Worm (Caenorhabditis elegans) whole organism, L4 larva: Measurements from ENCODE around the gene K08D10.10.

Source experiments
- D1046.2 ChIP-seq: fragments of 200-800 bp; sonication (Bioruptor generic); IDR thresholded peaks from 2 replicates; pipeline ENCODE4 v1.3.6; 2022; ENCODE audit warnings: missing genetic modification characterization, missing compliant biosample characterization
- ama-1 ChIP-seq: fragments of 150-350 bp; optimal IDR thresholded peaks from 2 replicates; lab custom pipeline; 2014; ENCODE audit warnings: inconsistent platforms, mixed read lengths
- arid-1 ChIP-seq: fragments of 200-800 bp; sonication (Bioruptor generic); conservative IDR thresholded peaks from 2 replicates; pipeline ENCODE4 v1.3.6; 2022; ENCODE audit warnings: missing genetic modification reagents, missing genetic modification characterization, missing compliant biosample characterization
- cey-2 ChIP-seq: sonication (generic microtip); optimal IDR thresholded peaks from 3 replicates; lab custom pipeline; 2017; ENCODE audit warnings: missing genetic modification characterization, mild to moderate bottlenecking, missing compliant biosample characterization, antibody characterized with exemption, borderline replicate concordance; ENCODE audit not compliant: insufficient read depth
- daf-12 ChIP-seq: fragments of 150-350 bp; optimal IDR thresholded peaks from 2 replicates; lab custom pipeline; 2014; ENCODE audit warnings: missing biosample characterization, missing genetic modification reagents, missing genetic modification characterization
- fos-1 ChIP-seq: fragments of 150-350 bp; optimal IDR thresholded peaks from 2 replicates; lab custom pipeline; 2014; ENCODE audit warnings: missing biosample characterization, missing genetic modification characterization
- nhr-102 ChIP-seq: sonication (generic microtip); optimal IDR thresholded peaks from 2 replicates; lab custom pipeline; 2016; ENCODE audit warnings: mild to moderate bottlenecking, missing genetic modification characterization, moderate library complexity, missing compliant biosample characterization
- nhr-11 ChIP-seq: fragments of 150-350 bp; optimal IDR thresholded peaks from 2 replicates; lab custom pipeline; 2014; ENCODE audit warnings: missing biosample characterization, missing genetic modification characterization
- nhr-28 ChIP-seq: fragments of 150-350 bp; optimal IDR thresholded peaks from 2 replicates; lab custom pipeline; 2014; ENCODE audit warnings: missing biosample characterization, missing genetic modification characterization
- nhr-77 ChIP-seq: fragments of 150-350 bp; optimal IDR thresholded peaks from 2 replicates; lab custom pipeline; 2014; ENCODE audit warnings: missing biosample characterization, missing genetic modification characterization
- unc-62 ChIP-seq, 3 experiments: fragments of 150-350 bp in 1 of 3; sonication (generic microtip); optimal IDR thresholded peaks in 2 of 3; peaks in 1 of 3; 1 replicate in 1 of 3; 2 replicates in 2 of 3; lab custom pipeline; 2014 to 2017; ENCODE audit warnings: missing biosample characterization in 3 of 3, missing genetic modification characterization in 3 of 3, missing genetic modification reagents in 3 of 3, missing genotype in 1 of 3

- TF ChIP-seq ama-1 (lab: Kevin White, UChicago) (no peak), unc-62 (GFP tag; optimal IDR thresholded peaks at IDR 0.05 in 1 of 2; lab: Kevin White, UChicago) (no peak), unc-62 (tag; optimal IDR thresholded peaks at IDR 0.05; lab: Kevin White, UChicago) (no peak), nhr-77 (no peak), cey-2 (no peak), nhr-11 (tag; lab: Kevin White, UChicago) (no peak), arid-1 (no peak), fos-1 (tag; lab: Kevin White, UChicago) (no peak), D1046.2 (no peak), nhr-102 (tag; lab: Kevin White, UChicago) (no peak), daf-12 (tag; lab: Kevin White, UChicago) (no peak), nhr-28 (tag; lab: Kevin White, UChicago) (no peak)
Measured at ce11 chrIV:4176088-4176487, 24.1 kb downstream of the K08D10.10 start, which contains the start of gene dnj-15.
